Fruit fly (Drosophila melanogaster): Measurements from ENCODE around the gene Dus2.

Gene Dus2

dm6 chrX:14215834-14216233 is 22.0 kb upstream of the Dus2 start (continued):
- TF ChIP-seq Pdp1 (GFP tag; optimal IDR thresholded peaks at IDR 0.05) (no peak), jumu (GFP tag; optimal IDR thresholded peaks at IDR 0.05) (no peak), tx (GFP tag; optimal IDR thresholded peaks at IDR 0.05) (no peak), sob (GFP tag; IDR thresholded peaks at IDR 0.05) (0 out of 2 replicates have a peak, but pooled peaks have one; percentile 13), CG7839 (tag; optimal IDR thresholded peaks at IDR 0.05) (peak; percentile 12), Dp (GFP tag; optimal IDR thresholded peaks at IDR 0.05) (no peak), CG1603 (tag; optimal IDR thresholded peaks at IDR 0.05) (no peak), grau (tag; optimal IDR thresholded peaks at IDR 0.05) (peak; percentile 10), Med (GFP tag) (peak; percentile 63), CoRest (tag; optimal IDR thresholded peaks at IDR 0.05) (no peak), Ets65A (GFP tag) (peak; percentile 63), Opbp (GFP tag; IDR thresholded peaks at IDR 0.05; ENCODE audit: partially characterized antibody) (no peak), klu (GFP tag; IDR thresholded peaks at IDR 0.05) (no peak), CG9817 (tag; optimal IDR thresholded peaks at IDR 0.05) (no peak), CG43689 (GFP tag; IDR thresholded peaks at IDR 0.05) (no peak), HLH54F (GFP tag; optimal IDR thresholded peaks at IDR 0.05) (no peak), NfI (GFP tag; optimal IDR thresholded peaks at IDR 0.05) (peak; percentile 16), CG9932 (GFP tag; IDR thresholded peaks at IDR 0.05) (peak; percentile 24; the same call in 1 of the 2 replicates), fd102C (GFP tag; optimal IDR thresholded peaks at IDR 0.05) (no peak), row (GFP tag; IDR thresholded peaks at IDR 0.05) (peak; percentile 32; the same call in 1 of the 3 replicates), CG11456 (GFP tag; IDR thresholded peaks at IDR 0.05) (no peak), CG7987 (GFP tag; optimal IDR thresholded peaks at IDR 0.05) (no peak), Dll (GFP tag; IDR thresholded peaks at IDR 0.05; ENCODE audit: partially characterized antibody) (no peak), prd (optimal IDR thresholded peaks at IDR 0.05) (no peak), prd (GFP tag; IDR thresholded peaks at IDR 0.05) (0 out of 3 replicates have a peak, but pooled peaks have one; percentile 5), CG31388 (GFP tag; optimal IDR thresholded peaks at IDR 0.05) (no peak), CG6854 (GFP tag; optimal IDR thresholded peaks at IDR 0.05) (no peak), CG12391 (tag; optimal IDR thresholded peaks at IDR 0.05) (no peak), croc (GFP tag; conservative IDR thresholded peaks at IDR 0.05) (no peak), org-1 (GFP tag; optimal IDR thresholded peaks at IDR 0.05) (no peak), dan (GFP tag; IDR thresholded peaks at IDR 0.05) (no peak), Ravus (GFP tag; IDR thresholded peaks at IDR 0.05) (no peak), CG11085 (GFP tag; IDR thresholded peaks at IDR 0.05) (no peak), CG6765 (GFP tag; optimal IDR thresholded peaks at IDR 0.05) (no peak), gcm2 (GFP tag; optimal IDR thresholded peaks at IDR 0.05) (no peak), NK7.1 (GFP tag; optimal IDR thresholded peaks at IDR 0.05) (no peak), Dek (tag; optimal IDR thresholded peaks at IDR 0.05) (no peak), CG17612 (GFP tag; IDR thresholded peaks at IDR 0.05) (no peak), Elba2 (GFP tag; optimal IDR thresholded peaks at IDR 0.05) (no peak), CG31365 (tag; optimal IDR thresholded peaks at IDR 0.05) (no peak), Tbp (GFP tag; optimal IDR thresholded peaks at IDR 0.05) (no peak), slp2 (GFP tag; optimal IDR thresholded peaks at IDR 0.05) (no peak), gsb-n (tag; optimal IDR thresholded peaks at IDR 0.05) (no peak), CG6683 (GFP tag; optimal IDR thresholded peaks at IDR 0.05) (no peak), CG2120 (GFP tag; optimal IDR thresholded peaks at IDR 0.05) (no peak), Mad (GFP tag; optimal IDR thresholded peaks at IDR 0.05) (no peak), CG3281 (GFP tag; optimal IDR thresholded peaks at IDR 0.05) (peak; percentile 39), unpg (GFP tag; optimal IDR thresholded peaks at IDR 0.05) (no peak), kni (GFP tag; optimal IDR thresholded peaks at IDR 0.05) (no peak), yki (optimal IDR thresholded peaks at IDR 0.05) (no peak), mld (GFP tag; IDR thresholded peaks at IDR 0.05; ENCODE audit: partially characterized antibody) (no peak), Rfx (GFP tag; IDR thresholded peaks at IDR 0.05) (0 out of 2 replicates have a peak, but pooled peaks have one; percentile 17)

Measured in whole organism, embryonic.